Worm (Caenorhabditis elegans): ENCODE measurements around the gene ctl-3.

ce11 chrII:14269142-14269593 lies 41.4 kb downstream of the ctl-3 start, which contains the start of gene Y54G11A.1:
- TF ChIP-seq ztf-11 (tag; optimal IDR thresholded peaks at IDR 0.05): no peak
- TF ChIP-seq elt-3 (tag; optimal IDR thresholded peaks at IDR 0.05): no peak
- TF ChIP-seq ces-1 (GFP tag; optimal IDR thresholded peaks at IDR 0.05): no peak
- TF ChIP-seq ceh-43 (GFP tag; optimal IDR thresholded peaks at IDR 0.05): no peak
- no peak for TF ChIP-seq nhr-2 (tag; optimal IDR thresholded peaks at IDR 0.05)
- no peak for TF ChIP-seq pha-4 (tag; optimal IDR thresholded peaks at IDR 0.05)
- TF ChIP-seq lsy-2 (tag; optimal IDR thresholded peaks at IDR 0.05): no peak
- TF ChIP-seq tbx-8 (GFP tag; optimal IDR thresholded peaks at IDR 0.05): no peak
- no peak for TF ChIP-seq mep-1 (tag; optimal IDR thresholded peaks at IDR 0.05)
- TF ChIP-seq nhr-28 (tag; optimal IDR thresholded peaks at IDR 0.05): no peak

All from whole organism, mixed stage, embryonic.